Worm (Caenorhabditis elegans) whole organism, young adult: Measurements from ENCODE around the gene R09E12.9.

ENCODE experiments used
- K11D2.4 ChIP-seq: fragments of 200-800 bp; sonication (Bioruptor generic); IDR thresholded peaks from 2 replicates; pipeline ENCODE4 v1.3.6; 2022; ENCODE audit warnings: missing genetic modification reagents, missing genetic modification characterization, missing compliant biosample characterization
- T07F8.4 ChIP-seq: sonication (generic microtip); optimal IDR thresholded peaks from 2 replicates; lab custom pipeline; 2016; ENCODE audit warnings: mild to moderate bottlenecking, missing genetic modification characterization, moderate library complexity, missing compliant biosample characterization
- bed-2 ChIP-seq: fragments of 200-800 bp; sonication (Bioruptor generic); IDR thresholded peaks from 2 replicates; pipeline ENCODE4 v1.3.6; 2022; ENCODE audit warnings: missing genetic modification reagents, missing genetic modification characterization, missing compliant biosample characterization
- ccch-3 ChIP-seq: fragments of 200-800 bp; sonication (Bioruptor generic); optimal IDR thresholded peaks from 2 replicates; lab custom pipeline; 2018; ENCODE audit warnings: mild to moderate bottlenecking, missing genetic modification characterization, missing compliant biosample characterization
- cebp-2 ChIP-seq: fragments of 200-800 bp; sonication (Bioruptor generic); IDR thresholded peaks from 2 replicates; pipeline ENCODE4 v1.3.6; 2022; ENCODE audit warnings: missing genetic modification characterization, missing compliant biosample characterization
- die-1 ChIP-seq: sonication (generic microtip); optimal IDR thresholded peaks from 2 replicates; lab custom pipeline; 2016; ENCODE audit warnings: missing genotype, mild to moderate bottlenecking, missing genetic modification characterization, missing compliant biosample characterization
- efl-1 ChIP-seq: fragments of 150-350 bp; optimal IDR thresholded peaks from 2 replicates; lab custom pipeline; 2014; ENCODE audit warnings: missing biosample characterization, missing genetic modification reagents, missing genetic modification characterization
- nfya-1 ChIP-seq: sonication (generic microtip); optimal IDR thresholded peaks from 2 replicates; lab custom pipeline; 2017; ENCODE audit warnings: antibody characterized with exemption, missing compliant biosample characterization, missing genetic modification characterization, borderline replicate concordance; ENCODE audit not compliant: insufficient read depth
- nhr-179 ChIP-seq: sonication (generic microtip); optimal IDR thresholded peaks from 2 replicates; lab custom pipeline; 2016; ENCODE audit warnings: mild to moderate bottlenecking, missing genetic modification characterization, missing compliant biosample characterization
- sea-2 ChIP-seq: fragments of 200-800 bp; sonication (Bioruptor generic); IDR thresholded peaks from 2 replicates; pipeline ENCODE4 v1.3.6; 2022; ENCODE audit warnings: missing genetic modification characterization, missing compliant biosample characterization
- unc-62 ChIP-seq: fragments of 150-350 bp; optimal IDR thresholded peaks from 2 replicates; lab custom pipeline; 2014; ENCODE audit warnings: missing biosample characterization, missing genetic modification reagents, missing genetic modification characterization
- zim-3 ChIP-seq: sonication (generic microtip); optimal IDR thresholded peaks from 2 replicates; lab custom pipeline; 2017; ENCODE audit warnings: mild to moderate bottlenecking, missing genetic modification characterization, moderate library complexity, missing compliant biosample characterization

DNA sequence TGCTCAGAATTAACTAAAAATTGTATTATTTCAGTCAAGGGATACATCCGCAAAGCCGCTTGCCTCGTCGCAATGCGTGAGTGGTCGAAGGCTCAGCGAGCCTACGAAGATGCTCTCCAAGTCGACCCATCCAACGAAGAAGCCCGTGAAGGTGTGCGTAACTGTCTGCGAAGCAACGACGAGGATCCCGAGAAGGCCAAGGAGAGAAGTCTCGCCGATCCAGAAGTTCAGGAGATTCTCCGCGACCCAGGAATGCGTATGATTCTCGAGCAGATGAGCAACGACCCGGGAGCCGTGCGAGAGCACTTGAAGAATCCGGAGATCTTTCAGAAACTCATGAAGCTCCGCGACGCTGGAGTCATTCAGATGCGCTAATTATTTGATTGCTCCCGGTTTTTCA, 3.1 kb upstream of the R09E12.9 start:
- TF ChIP-seq zim-3 (tag; lab: Kevin White, UChicago) (no peak), die-1 (no peak), sea-2 (GFP tag; lab: Robert Waterston, UW) (no peak), cebp-2 (GFP tag; lab: Robert Waterston, UW) (no peak), nhr-179 (tag; lab: Kevin White, UChicago) (no peak), bed-2 (GFP tag; lab: Robert Waterston, UW) (no peak), unc-62 (GFP tag; lab: Kevin White, UChicago) (no peak), T07F8.4 (tag; lab: Kevin White, UChicago) (no peak), efl-1 (no peak), nfya-1 (tag; lab: Kevin White, UChicago) (no peak), K11D2.4 (no peak), ccch-3 (no peak)
